Fruit fly (Drosophila melanogaster): ENCODE results near the gene CG5050.

dm6 chr2L:17495759-17496158 lies 43.0 kb downstream of the CG5050 start:
- TF ChIP-seq svp (GFP tag) (no peak), Smox (GFP tag; optimal IDR thresholded peaks at IDR 0.05) (no peak), Lpt (GFP tag; optimal IDR thresholded peaks at IDR 0.05) (no peak), esn (GFP tag; optimal IDR thresholded peaks at IDR 0.05) (no peak), Blimp-1 (GFP tag; optimal IDR thresholded peaks at IDR 0.05) (no peak), Eip78C (GFP tag) (no peak)

Measured in whole organism, prepupa.